Worm (Caenorhabditis elegans) whole organism, L1 larva: ENCODE measurements around the gene K02D10.1.

Source experiments
- C04F5.9 ChIP-seq: sonication (generic microtip); optimal IDR thresholded peaks from 2 replicates; lab custom pipeline; 2016; ENCODE audit warnings: missing genetic modification characterization, missing compliant biosample characterization
- C16A3.4 ChIP-seq: fragments of 150-350 bp; optimal IDR thresholded peaks from 2 replicates; lab custom pipeline; 2014; ENCODE audit warnings: missing biosample characterization, missing genetic modification characterization
- C34B4.2 ChIP-seq: sonication (generic microtip); optimal IDR thresholded peaks from 2 replicates; lab custom pipeline; 2017; ENCODE audit warnings: mild to moderate bottlenecking, missing genetic modification characterization, missing compliant biosample characterization
- Y116A8C.19 ChIP-seq: sonication (generic microtip); optimal IDR thresholded peaks from 2 replicates; lab custom pipeline; 2016; ENCODE audit warnings: missing compliant biosample characterization, missing genetic modification characterization, borderline replicate concordance
- aly-2 ChIP-seq: fragments of 150-350 bp; optimal IDR thresholded peaks from 2 replicates; lab custom pipeline; 2014; ENCODE audit warnings: missing biosample characterization, missing genetic modification characterization
- ama-1 ChIP-seq: fragments of 150-350 bp; optimal IDR thresholded peaks from 2 replicates; lab custom pipeline; 2014
- blmp-1 ChIP-seq: fragments of 150-350 bp; optimal IDR thresholded peaks from 2 replicates; lab custom pipeline; 2014; ENCODE audit warnings: missing biosample characterization, missing genetic modification characterization
- ceh-8 ChIP-seq: fragments of 200-800 bp; sonication (Bioruptor generic); optimal IDR thresholded peaks from 2 replicates; lab custom pipeline; 2018; ENCODE audit warnings: mild to moderate bottlenecking, missing genetic modification characterization, moderate library complexity, missing compliant biosample characterization
- ceh-82 ChIP-seq, 3 experiments: fragments of 150-350 bp in 1 of 3; sonication (generic microtip) in 2 of 3; optimal IDR thresholded peaks; 2 replicates each; lab custom pipeline; 2014 to 2017; ENCODE audit warnings: missing biosample characterization in 3 of 3, missing genetic modification characterization in 3 of 3
- ceh-90 ChIP-seq: sonication (generic microtip); optimal IDR thresholded peaks from 2 replicates; lab custom pipeline; 2016; ENCODE audit warnings: missing genetic modification characterization, missing compliant biosample characterization
- ces-1 ChIP-seq: fragments of 150-350 bp; optimal IDR thresholded peaks from 2 replicates; lab custom pipeline; 2014; ENCODE audit warnings: missing biosample characterization, missing genetic modification reagents, missing genetic modification characterization
- egl-13 ChIP-seq: sonication (generic microtip); optimal IDR thresholded peaks from 2 replicates; lab custom pipeline; 2016; ENCODE audit warnings: missing genotype, missing genetic modification reagents, missing genetic modification characterization, missing compliant biosample characterization
- egl-27 ChIP-seq, 2 experiments: fragments of 150-350 bp in 1 of 2; sonication (generic microtip); optimal IDR thresholded peaks; 3 replicates each; lab custom pipeline; 2017 to 2018; ENCODE audit warnings: missing biosample characterization in 2 of 2, missing genetic modification characterization in 2 of 2, missing genetic modification reagents in 2 of 2
- elt-3 ChIP-seq, 6 experiments: fragments of 150-350 bp in 1 of 6; sonication (generic microtip); optimal IDR thresholded peaks; 2 replicates each; lab custom pipeline; 2017 to 2018; ENCODE audit warnings: missing biosample characterization in 6 of 6, missing genetic modification characterization in 6 of 6, inconsistent platforms in 1 of 6
- ets-5 ChIP-seq: fragments of 200-800 bp; sonication (Bioruptor generic); IDR thresholded peaks from 2 replicates; pipeline ENCODE4 v1.3.6; 2022; ENCODE audit warnings: missing genetic modification characterization, missing compliant biosample characterization
- fkh-8 ChIP-seq: sonication (generic microtip); optimal IDR thresholded peaks from 2 replicates; lab custom pipeline; 2016; ENCODE audit warnings: mild to moderate bottlenecking, missing genetic modification characterization, missing compliant biosample characterization
- grh-1 ChIP-seq: fragments of 200-800 bp; sonication (Bioruptor generic); IDR thresholded peaks from 2 replicates; pipeline ENCODE4 v1.3.6; 2022; ENCODE audit warnings: missing genetic modification reagents, missing genetic modification characterization, missing compliant biosample characterization
- hlh-17 ChIP-seq: fragments of 200-800 bp; sonication (Bioruptor generic); optimal IDR thresholded peaks from 2 replicates; lab custom pipeline; 2018; ENCODE audit warnings: missing genetic modification characterization, mild to moderate bottlenecking, missing compliant biosample characterization, moderate library complexity, borderline replicate concordance
- hpl-2 ChIP-seq: fragments of 150-350 bp; optimal IDR thresholded peaks from 2 replicates; lab custom pipeline; 2014; ENCODE audit warnings: missing biosample characterization, missing genetic modification reagents, missing genetic modification characterization
- irx-1 ChIP-seq: sonication (generic microtip); optimal IDR thresholded peaks from 2 replicates; lab custom pipeline; 2016; ENCODE audit warnings: missing genetic modification characterization, missing compliant biosample characterization
- jun-1 ChIP-seq: fragments of 150-350 bp; optimal IDR thresholded peaks from 2 replicates; lab custom pipeline; 2014; ENCODE audit warnings: missing biosample characterization, missing genetic modification reagents, missing genetic modification characterization
- lin-14 ChIP-seq: fragments of 200-800 bp; sonication (Bioruptor generic); optimal IDR thresholded peaks from 2 replicates; lab custom pipeline; 2018; ENCODE audit warnings: mild to moderate bottlenecking, missing genetic modification characterization, moderate library complexity, missing compliant biosample characterization
- lin-15B ChIP-seq: fragments of 150-350 bp; sonication (generic microtip); optimal IDR thresholded peaks from 3 replicates; lab custom pipeline; 2014; ENCODE audit warnings: missing biosample characterization, missing genetic modification characterization
- lin-35 ChIP-seq, 2 experiments: fragments of 150-350 bp; optimal IDR thresholded peaks; 2 replicates each; lab custom pipeline; 2014; ENCODE audit warnings: missing biosample characterization in 2 of 2, missing genetic modification characterization in 2 of 2, missing genetic modification reagents in 2 of 2
- lir-3 ChIP-seq: sonication (generic microtip); optimal IDR thresholded peaks from 2 replicates; lab custom pipeline; 2016; ENCODE audit warnings: mild to moderate bottlenecking, missing genetic modification characterization, moderate library complexity, missing compliant biosample characterization; ENCODE audit not compliant: poor library complexity
- lsy-2 ChIP-seq, 2 experiments: fragments of 150-350 bp; optimal IDR thresholded peaks; 2 replicates each; lab custom pipeline; 2014; ENCODE audit warnings: missing biosample characterization in 2 of 2, missing genetic modification characterization in 2 of 2
- mab-9 ChIP-seq: fragments of 200-800 bp; sonication (Bioruptor generic); IDR thresholded peaks from 2 replicates; pipeline ENCODE4 v1.3.6; 2022; ENCODE audit warnings: missing genetic modification reagents, missing genetic modification characterization, missing compliant biosample characterization
- mdl-1 ChIP-seq, 2 experiments: fragments of 150-350 bp; optimal IDR thresholded peaks; 2 replicates each; lab custom pipeline; 2014 to 2017; ENCODE audit warnings: missing biosample characterization in 2 of 2, missing genetic modification characterization in 2 of 2, inconsistent platforms in 1 of 2
- mef-2 ChIP-seq: fragments of 150-350 bp; optimal IDR thresholded peaks from 2 replicates; lab custom pipeline; 2014; ENCODE audit warnings: missing biosample characterization, missing genetic modification characterization
- nhr-12 ChIP-seq: sonication (generic microtip); optimal IDR thresholded peaks from 2 replicates; lab custom pipeline; 2017; ENCODE audit warnings: missing biosample characterization, missing genetic modification characterization
- nhr-20 ChIP-seq: sonication (generic microtip); optimal IDR thresholded peaks from 2 replicates; lab custom pipeline; 2016; ENCODE audit warnings: mild to moderate bottlenecking, missing genetic modification characterization, missing compliant biosample characterization
- nhr-47 ChIP-seq: sonication (generic microtip); optimal IDR thresholded peaks from 2 replicates; lab custom pipeline; 2016; ENCODE audit warnings: mild to moderate bottlenecking, missing genetic modification characterization, moderate library complexity, missing compliant biosample characterization
- nhr-71 ChIP-seq: sonication (generic microtip); optimal IDR thresholded peaks from 2 replicates; lab custom pipeline; 2016; ENCODE audit warnings: mild to moderate bottlenecking, missing genetic modification characterization, moderate library complexity, missing compliant biosample characterization
- nhr-77 ChIP-seq: fragments of 150-350 bp; optimal IDR thresholded peaks from 2 replicates; lab custom pipeline; 2014; ENCODE audit warnings: missing biosample characterization, missing genetic modification characterization
- nhr-84 ChIP-seq: sonication (generic microtip); optimal IDR thresholded peaks from 2 replicates; lab custom pipeline; 2017; ENCODE audit warnings: missing biosample characterization, missing genetic modification characterization
- nhr-85 ChIP-seq: sonication (generic microtip); peaks from one replicate; lab custom pipeline; 2016; ENCODE audit warnings: missing genetic modification characterization, inconsistent platforms, missing compliant biosample characterization
- pag-3 ChIP-seq: sonication (generic microtip); optimal IDR thresholded peaks from 2 replicates; lab custom pipeline; 2017; ENCODE audit warnings: missing genetic modification characterization, mild to moderate bottlenecking, missing compliant biosample characterization, antibody characterized with exemption, borderline replicate concordance; ENCODE audit not compliant: insufficient read depth
- pax-3 ChIP-seq: fragments of 200-800 bp; sonication (Bioruptor generic); optimal IDR thresholded peaks from 2 replicates; lab custom pipeline; 2018; ENCODE audit warnings: mild to moderate bottlenecking, missing genetic modification characterization, moderate library complexity, missing compliant biosample characterization
- rnt-1 ChIP-seq: sonication (generic microtip); optimal IDR thresholded peaks from 2 replicates; lab custom pipeline; 2016; ENCODE audit warnings: mild to moderate bottlenecking, missing genetic modification characterization, moderate library complexity, missing compliant biosample characterization
- skn-1 ChIP-seq: fragments of 150-350 bp; optimal IDR thresholded peaks from 2 replicates; lab custom pipeline; 2014; ENCODE audit warnings: missing biosample characterization, missing genetic modification characterization
- snu-23 ChIP-seq: sonication (generic microtip); optimal IDR thresholded peaks from 2 replicates; lab custom pipeline; 2016; ENCODE audit warnings: missing genetic modification characterization, missing compliant biosample characterization
- sup-37 ChIP-seq: fragments of 200-800 bp; sonication (Bioruptor generic); optimal IDR thresholded peaks from 2 replicates; lab custom pipeline; 2018; ENCODE audit warnings: mild to moderate bottlenecking, missing genetic modification characterization, missing compliant biosample characterization
- swsn-7 ChIP-seq: sonication (generic microtip); optimal IDR thresholded peaks from 2 replicates; lab custom pipeline; 2016; ENCODE audit warnings: missing genetic modification characterization, missing compliant biosample characterization
- tbx-2 ChIP-seq: sonication (generic microtip); optimal IDR thresholded peaks from 2 replicates; lab custom pipeline; 2016; ENCODE audit warnings: missing genetic modification characterization, missing compliant biosample characterization
- unc-30 ChIP-seq: sonication (generic microtip); optimal IDR thresholded peaks from 2 replicates; lab custom pipeline; 2017; ENCODE audit warnings: missing biosample characterization, missing genetic modification characterization
- xbp-1 ChIP-seq: sonication (generic microtip); optimal IDR thresholded peaks from 2 replicates; lab custom pipeline; 2016; ENCODE audit warnings: missing genetic modification characterization, missing compliant biosample characterization
- zag-1 ChIP-seq: fragments of 150-350 bp; optimal IDR thresholded peaks from 2 replicates; lab custom pipeline; 2014; ENCODE audit warnings: missing biosample characterization, missing genetic modification characterization
- ztf-11 ChIP-seq, 2 experiments: sonication (generic microtip); optimal IDR thresholded peaks; 2 replicates each; lab custom pipeline; 2016 to 2017; ENCODE audit warnings: missing genetic modification characterization in 2 of 2, missing biosample characterization in 1 of 2, missing compliant biosample characterization in 1 of 2
- ztf-4 ChIP-seq: fragments of 150-350 bp; optimal IDR thresholded peaks from 2 replicates; lab custom pipeline; 2014; ENCODE audit warnings: missing biosample characterization, missing genetic modification characterization

K02D10.1 gene

ce11 chrIII:8795595-8796141 lies 26.3 kb downstream of the K02D10.1 start (continued):
- TF ChIP-seq elt-3 (tag; optimal IDR thresholded peaks at IDR 0.05; lab: Kevin White, UChicago) (peak in 3 of 6 experiments; percentile 73 to 95 (median 93)), C04F5.9 (tag; lab: Kevin White, UChicago) (peak; percentile 73), pag-3 (tag; lab: Kevin White, UChicago) (peak; percentile 12), swsn-7 (peak; percentile 97), nhr-84 (tag; lab: Kevin White, UChicago) (no peak), lsy-2 (tag; optimal IDR thresholded peaks at IDR 0.05; lab: Kevin White, UChicago) (peak; percentile 93 to 95), hlh-17 (GFP tag; lab: Kevin White, UChicago) (no peak), nhr-12 (tag; lab: Kevin White, UChicago) (peak; percentile 41), irx-1 (tag; lab: Kevin White, UChicago) (peak; percentile 94), ztf-4 (peak; percentile 96)

DNA sequence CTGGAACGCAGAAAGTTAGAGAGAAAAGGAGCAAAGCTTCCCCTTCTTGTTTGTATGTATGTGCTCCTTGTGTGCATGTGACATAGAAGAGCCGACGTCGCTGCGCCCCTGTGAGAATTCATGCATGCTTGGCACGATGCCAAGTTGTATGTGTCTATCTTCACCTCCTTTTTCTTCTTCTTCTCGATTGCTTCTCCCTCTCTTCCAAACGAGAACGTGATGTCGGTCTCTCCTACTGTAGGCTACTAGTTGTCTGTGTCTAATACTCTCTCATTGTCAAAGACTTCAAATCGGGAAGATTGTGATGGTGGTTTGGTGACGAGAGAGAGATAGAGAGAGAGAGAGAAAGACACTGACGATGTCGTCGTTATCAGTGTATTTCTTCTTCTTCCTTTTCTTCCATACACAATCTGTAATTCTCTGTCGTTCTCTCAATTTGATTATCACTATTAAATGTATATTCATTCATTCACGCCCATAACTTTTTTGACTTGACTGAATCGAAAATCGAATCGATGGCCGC lies 27.9 kb downstream of the K02D10.1 start:
- TF ChIP-seq hpl-2 (GFP tag; lab: Kevin White, UChicago) (peak; percentile 36), zag-1 (tag; lab: Kevin White, UChicago) (peak; percentile 71), lsy-2 (tag; optimal IDR thresholded peaks at IDR 0.05; lab: Kevin White, UChicago) (peak; percentile 74 to 95), lin-14 (peak; percentile 98), egl-27 (tag; optimal IDR thresholded peaks at IDR 0.05; lab: Kevin White, UChicago) (peak; percentile 52 to 55), C04F5.9 (tag; lab: Kevin White, UChicago) (peak; percentile 40), nhr-77 (tag; lab: Kevin White, UChicago) (peak; percentile 61), lin-15B (no peak), aly-2 (no peak), nhr-47 (peak; percentile 88), xbp-1 (tag; lab: Kevin White, UChicago) (peak; percentile 70), nhr-85 (tag; lab: Kevin White, UChicago) (peak; percentile 98), ceh-90 (no peak), C16A3.4 (peak; percentile 82), fkh-8 (tag; lab: Kevin White, UChicago) (peak; percentile 93), C34B4.2 (no peak), mab-9 (GFP tag; lab: Robert Waterston, UW) (0 out of 2 replicates have a peak, but pooled peaks have one; percentile 67), snu-23 (GFP tag; lab: Kevin White, UChicago) (peak; percentile 88), rnt-1 (tag; lab: Kevin White, UChicago) (peak; percentile 47), ztf-11 (tag; optimal IDR thresholded peaks at IDR 0.05; lab: Kevin White, UChicago) (peak in 1 of 2 experiments; percentile 49), egl-13 (tag; lab: Kevin White, UChicago) (peak; percentile 88), ceh-82 (tag; optimal IDR thresholded peaks at IDR 0.05; lab: Kevin White, UChicago) (peak; percentile 68 to 73 (median 69)), ama-1 (lab: Kevin White, UChicago) (no peak), sup-37 (peak; percentile 38), swsn-7 (peak; percentile 87), ceh-8 (peak; percentile 28), jun-1 (tag; lab: Kevin White, UChicago) (peak; percentile 84), irx-1 (tag; lab: Kevin White, UChicago) (peak; percentile 68), ets-5 (GFP tag; lab: Robert Waterston, UW) (no peak), lin-35 (GFP tag; optimal IDR thresholded peaks at IDR 0.05; lab: Kevin White, UChicago) (peak; percentile 70 to 82), pax-3 (tag; lab: Kevin White, UChicago) (peak; percentile 77), tbx-2 (tag; lab: Kevin White, UChicago) (peak; percentile 86), unc-30 (no peak), lir-3 (tag; lab: Kevin White, UChicago) (peak; percentile 62), nhr-20 (tag; lab: Kevin White, UChicago) (peak; percentile 89), Y116A8C.19 (tag; lab: Kevin White, UChicago) (no peak), mef-2 (tag; lab: Kevin White, UChicago) (peak; percentile 47), mdl-1 (tag; optimal IDR thresholded peaks at IDR 0.05; lab: Kevin White, UChicago) (peak; percentile 20 to 92), ces-1 (GFP tag; lab: Kevin White, UChicago) (no peak), nhr-71 (tag; lab: Kevin White, UChicago) (peak; percentile 95), blmp-1 (tag; lab: Kevin White, UChicago) (peak; percentile 79), grh-1 (peak; percentile 60), skn-1 (tag; lab: Kevin White, UChicago) (no peak)
